Worm (Caenorhabditis elegans): ENCODE measurements around the gene num-1.

DNA sequence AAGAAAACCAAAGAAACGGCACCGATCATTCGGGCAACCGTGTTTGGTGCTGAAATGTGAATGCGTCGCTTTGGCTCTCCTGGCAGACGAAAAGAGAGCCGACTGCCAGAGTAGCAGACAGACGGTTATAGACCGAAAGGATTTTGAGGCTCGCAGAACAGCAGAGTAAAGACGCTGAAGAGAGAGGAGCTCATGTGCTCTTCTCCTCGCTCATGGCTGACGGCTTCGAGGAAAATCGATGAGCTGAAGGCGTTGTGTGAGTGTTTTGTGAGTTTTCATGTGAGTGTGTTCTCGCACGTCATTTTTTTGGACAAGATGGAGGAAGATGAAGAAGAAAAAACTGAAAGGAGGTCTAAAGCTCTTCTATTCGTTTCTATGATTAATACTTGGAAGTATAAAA is 791 bp upstream of the num-1 start, which contains the start of gene sbt-1:
- TF ChIP-seq nhr-6 (tag; optimal IDR thresholded peaks at IDR 0.05), result no peak
- TF ChIP-seq fkh-10 (GFP tag; optimal IDR thresholded peaks at IDR 0.05), result peak; percentile 94
- TF ChIP-seq tag-97 (GFP tag; IDR thresholded peaks at IDR 0.05), result no peak
- TF ChIP-seq lin-15B (tag; optimal IDR thresholded peaks at IDR 0.05), result no peak
- TF ChIP-seq ceh-28 (tag; optimal IDR thresholded peaks at IDR 0.05), result peak; percentile 30
- no peak for TF ChIP-seq madf-9 (GFP tag; conservative IDR thresholded peaks at IDR 0.05)
- TF ChIP-seq arid-1 (GFP tag; conservative IDR thresholded peaks at IDR 0.05), result no peak
- TF ChIP-seq F49E8.2 (tag; optimal IDR thresholded peaks at IDR 0.05; ENCODE audit: borderline replicate concordance), result no peak
- TF ChIP-seq nhr-25 (tag; optimal IDR thresholded peaks at IDR 0.05; ENCODE audit: borderline replicate concordance, insufficient read depth), result no peak
- TF ChIP-seq dpl-1 (GFP tag; optimal IDR thresholded peaks at IDR 0.05), result no peak
- no peak for TF ChIP-seq unc-130 (GFP tag; optimal IDR thresholded peaks at IDR 0.05)
